Fruit fly (Drosophila melanogaster) whole organism, embryonic: Measurements from ENCODE around the gene Sgs5bis.
A peak's percentile ranks its signal among the peaks of the same experiment; 100 is the strongest.

Source experiments
- C15 ChIP-seq: fragments of 200-800 bp; sonication (Bioruptor generic); IDR thresholded peaks from 3 replicates; pipeline ENCODE4 v1.3.6; 2022; ENCODE audit warnings: missing biosample characterization, missing genetic modification characterization
- CG10209 ChIP-seq: fragments of 200-800 bp; sonication (Bioruptor generic); optimal IDR thresholded peaks from 3 replicates; lab custom pipeline; 2017; ENCODE audit warnings: missing biosample characterization, mild to moderate bottlenecking, missing genetic modification characterization, missing genetic modification reagents
- CG10959 ChIP-seq: fragments of 200-800 bp; sonication (Bioruptor generic); IDR thresholded peaks from 2 replicates; pipeline ENCODE4 v1.3.6; 2022; ENCODE audit warnings: missing biosample characterization, missing genetic modification characterization
- CG11247 ChIP-seq: fragments of 200-800 bp; sonication (Bioruptor generic); IDR thresholded peaks from 2 replicates; pipeline ENCODE4 v1.3.6; 2022; ENCODE audit warnings: missing biosample characterization, missing genetic modification characterization
- CG12104 ChIP-seq: fragments of 200-800 bp; sonication (Bioruptor generic); optimal IDR thresholded peaks from 3 replicates; lab custom pipeline; 2016; ENCODE audit warnings: missing biosample characterization, missing genetic modification characterization
- CG14667 ChIP-seq: fragments of 200-800 bp; sonication (Bioruptor generic); IDR thresholded peaks from 2 replicates; pipeline ENCODE4 v1.3.6; 2022; ENCODE audit warnings: missing biosample characterization, missing genetic modification characterization
- CG14710 ChIP-seq: fragments of 200-800 bp; sonication (Bioruptor generic); optimal IDR thresholded peaks from 3 replicates; lab custom pipeline; 2019; ENCODE audit warnings: missing biosample characterization, mild to moderate bottlenecking, missing genetic modification characterization, moderate library complexity
- CG15696 ChIP-seq: fragments of 200-800 bp; sonication (Bioruptor generic); optimal IDR thresholded peaks from 2 replicates; lab custom pipeline; 2019; ENCODE audit warnings: missing biosample characterization, mild to moderate bottlenecking, missing genetic modification characterization, moderate library complexity
- CG16815 ChIP-seq: fragments of 200-800 bp; sonication (Bioruptor generic); optimal IDR thresholded peaks from 3 replicates; lab custom pipeline; 2017; ENCODE audit warnings: missing biosample characterization, mild to moderate bottlenecking, missing genetic modification characterization
- CG16863 ChIP-seq: fragments of 200-800 bp; sonication (Bioruptor generic); optimal IDR thresholded peaks from 3 replicates; lab custom pipeline; 2016; ENCODE audit warnings: missing biosample characterization, missing genetic modification characterization
- CG17361 ChIP-seq: fragments of 200-800 bp; sonication (Bioruptor generic); IDR thresholded peaks from 3 replicates; pipeline ENCODE4 v1.3.6; 2022; ENCODE audit warnings: missing biosample characterization, missing genetic modification characterization
- CG17829 ChIP-seq: fragments of 200-800 bp; optimal IDR thresholded peaks from 2 replicates; lab custom pipeline; 2019; ENCODE audit warnings: missing biosample characterization, mild to moderate bottlenecking, missing genetic modification characterization, moderate library complexity
- CG18262 ChIP-seq: fragments of 200-800 bp; optimal IDR thresholded peaks from 3 replicates; lab custom pipeline; 2019; ENCODE audit warnings: missing biosample characterization, mild to moderate bottlenecking, missing genetic modification characterization, moderate library complexity
- CG18599 ChIP-seq: fragments of 200-800 bp; sonication (Bioruptor generic); optimal IDR thresholded peaks from 3 replicates; lab custom pipeline; 2017; ENCODE audit warnings: missing biosample characterization, missing genetic modification characterization, mild to moderate bottlenecking, moderate library complexity, missing genetic modification reagents
- CG18764 ChIP-seq: fragments of 200-800 bp; sonication (Bioruptor generic); optimal IDR thresholded peaks from 3 replicates; lab custom pipeline; 2016; ENCODE audit warnings: missing biosample characterization, missing genetic modification characterization
- CG2116 ChIP-seq: fragments of 200-800 bp; sonication (Bioruptor generic); optimal IDR thresholded peaks from 3 replicates; lab custom pipeline; 2018; ENCODE audit warnings: missing biosample characterization, mild to moderate bottlenecking, missing genetic modification characterization
- CG31365 ChIP-seq: fragments of 200-800 bp; sonication (Bioruptor generic); optimal IDR thresholded peaks from 2 replicates; lab custom pipeline; 2018; ENCODE audit warnings: missing biosample characterization, mild to moderate bottlenecking, missing genetic modification characterization
- CG31441 ChIP-seq: fragments of 200-800 bp; sonication (Bioruptor generic); IDR thresholded peaks from 2 replicates; pipeline ENCODE4 v1.3.6; 2022; ENCODE audit warnings: missing biosample characterization, missing genetic modification characterization
- CG5953 ChIP-seq: fragments of 200-800 bp; sonication (Bioruptor generic); IDR thresholded peaks from 2 replicates; pipeline ENCODE4 v1.3.6; 2022; ENCODE audit warnings: missing biosample characterization, missing genetic modification characterization
- CG6272 ChIP-seq: fragments of 200-800 bp; sonication (Bioruptor generic); IDR thresholded peaks from 2 replicates; pipeline ENCODE4 v1.3.6; 2022; ENCODE audit warnings: missing biosample characterization, missing genetic modification characterization
- CG6689 ChIP-seq: fragments of 200-800 bp; sonication (Bioruptor generic); IDR thresholded peaks from 2 replicates; pipeline ENCODE4 v1.3.6; 2022; ENCODE audit warnings: missing biosample characterization, missing genetic modification characterization
- CG9817 ChIP-seq: fragments of 200-800 bp; sonication (Bioruptor generic); optimal IDR thresholded peaks from 2 replicates; lab custom pipeline; 2018; ENCODE audit warnings: missing biosample characterization, mild to moderate bottlenecking, missing genetic modification characterization, moderate library complexity
- Doc2 ChIP-seq: fragments of 200-800 bp; sonication (Bioruptor generic); IDR thresholded peaks from 2 replicates; pipeline ENCODE4 v1.3.6; 2022; ENCODE audit warnings: missing biosample characterization, missing genetic modification characterization
- E2f2 ChIP-seq: fragments of 200-800 bp; sonication (Bioruptor generic); IDR thresholded peaks from 2 replicates; pipeline ENCODE4 v1.3.6; 2022; ENCODE audit warnings: missing biosample characterization, missing genetic modification characterization
- HLH4C ChIP-seq: fragments of 200-800 bp; sonication (Bioruptor generic); IDR thresholded peaks from 3 replicates; pipeline ENCODE4 v1.3.6; 2022; ENCODE audit warnings: missing biosample characterization, missing genetic modification characterization; ENCODE audit not compliant: partially characterized antibody
- Lhr ChIP-seq: fragments of 200-800 bp; sonication (Bioruptor generic); optimal IDR thresholded peaks from 3 replicates; lab custom pipeline; 2017; ENCODE audit warnings: mild to moderate bottlenecking, missing biosample characterization, missing genetic modification reagents, missing genetic modification characterization
- Mad ChIP-seq: fragments of 200-800 bp; sonication (Bioruptor generic); optimal IDR thresholded peaks from 2 replicates; lab custom pipeline; 2016; ENCODE audit warnings: missing biosample characterization, missing genetic modification characterization
- NC2α ChIP-seq: fragments of 200-800 bp; sonication (Bioruptor generic); optimal IDR thresholded peaks from 2 replicates; lab custom pipeline; 2016; ENCODE audit warnings: missing biosample characterization, missing genetic modification characterization
- Sry-δ ChIP-seq: fragments of 200-800 bp; sonication (Bioruptor generic); optimal IDR thresholded peaks from 2 replicates; lab custom pipeline; 2016; ENCODE audit warnings: missing biosample characterization, missing genetic modification characterization
- amos ChIP-seq: fragments of 200-800 bp; sonication (Bioruptor generic); IDR thresholded peaks from 2 replicates; pipeline ENCODE4 v1.3.6; 2022; ENCODE audit warnings: missing biosample characterization, missing genetic modification characterization; ENCODE audit not compliant: partially characterized antibody
- bab2 ChIP-seq: fragments of 200-800 bp; sonication (Bioruptor generic); optimal IDR thresholded peaks from 2 replicates; lab custom pipeline; 2016; ENCODE audit warnings: missing biosample characterization, missing genetic modification characterization
- chm ChIP-seq: fragments of 200-800 bp; sonication (Bioruptor generic); IDR thresholded peaks from 2 replicates; pipeline ENCODE4 v1.3.6; 2022; ENCODE audit warnings: missing biosample characterization, missing genetic modification characterization
- crol ChIP-seq: fragments of 200-800 bp; sonication (Bioruptor generic); IDR thresholded peaks from 2 replicates; pipeline ENCODE4 v1.3.6; 2022; ENCODE audit warnings: missing biosample characterization, missing genetic modification characterization
- dpn ChIP-seq, 2 experiments: fragments of 200-800 bp; sonication (Bioruptor generic); optimal IDR thresholded peaks; 3 replicates each; lab custom pipeline; 2016; ENCODE audit warnings: missing biosample characterization in 2 of 2, missing genetic modification characterization in 2 of 2
- en ChIP-seq: fragments of 200-800 bp; sonication (Bioruptor generic); optimal IDR thresholded peaks from 2 replicates; lab custom pipeline; 2016; ENCODE audit warnings: missing biosample characterization, missing genetic modification characterization
- gce ChIP-seq: fragments of 200-800 bp; sonication (Bioruptor generic); IDR thresholded peaks from 3 replicates; pipeline ENCODE4 v1.3.6; 2022; ENCODE audit warnings: missing biosample characterization, missing genetic modification characterization
- grau ChIP-seq: fragments of 200-800 bp; optimal IDR thresholded peaks from 3 replicates; lab custom pipeline; 2019; ENCODE audit warnings: missing biosample characterization, mild to moderate bottlenecking, missing genetic modification characterization, moderate library complexity
- gsb-n ChIP-seq: fragments of 200-800 bp; sonication (Bioruptor generic); optimal IDR thresholded peaks from 3 replicates; lab custom pipeline; 2018; ENCODE audit warnings: missing biosample characterization, mild to moderate bottlenecking, missing genetic modification characterization
- ind ChIP-seq: fragments of 200-800 bp; sonication (Bioruptor generic); optimal IDR thresholded peaks from 3 replicates; lab custom pipeline; 2016; ENCODE audit warnings: missing biosample characterization, missing genetic modification characterization
- jumu ChIP-seq: fragments of 200-800 bp; sonication (Bioruptor generic); optimal IDR thresholded peaks from 3 replicates; lab custom pipeline; 2016; ENCODE audit warnings: missing biosample characterization, missing genetic modification characterization
- nerfin-1 ChIP-seq: fragments of 200-800 bp; sonication (Bioruptor generic); optimal IDR thresholded peaks from 3 replicates; lab custom pipeline; 2019; ENCODE audit warnings: missing biosample characterization, mild to moderate bottlenecking, missing genetic modification characterization, moderate library complexity
- onecut ChIP-seq: fragments of 200-800 bp; sonication (Bioruptor generic); IDR thresholded peaks from 2 replicates; pipeline ENCODE4 v1.3.6; 2022; ENCODE audit warnings: missing biosample characterization, missing genetic modification characterization
- pan ChIP-seq, 4 experiments: fragments of >200 bp in 3 of 4; fragments of 200-800 bp in 1 of 4; sonication (Bioruptor generic) in 1 of 4; optimal IDR thresholded peaks in 3 of 4; IDR thresholded peaks in 1 of 4; 2 replicates each; pipeline versions ENCODE4 v1.3.6 to Lab custom; 2017 to 2022; ENCODE audit warnings: missing biosample characterization in 2 of 4, missing genetic modification characterization in 2 of 4, mixed read lengths in 1 of 4
- pho ChIP-seq: fragments of 200-800 bp; sonication (Bioruptor generic); optimal IDR thresholded peaks from 2 replicates; lab custom pipeline; 2016; ENCODE audit warnings: missing biosample characterization, missing genetic modification characterization
- pnt ChIP-seq: fragments of 200-800 bp; sonication (Bioruptor generic); optimal IDR thresholded peaks from 3 replicates; lab custom pipeline; 2016; ENCODE audit warnings: missing biosample characterization, missing genetic modification characterization
- pros ChIP-seq: fragments of 200-800 bp; sonication (Bioruptor generic); optimal IDR thresholded peaks from 3 replicates; lab custom pipeline; 2019; ENCODE audit warnings: missing biosample characterization, mild to moderate bottlenecking, missing genetic modification characterization, moderate library complexity
- pum ChIP-seq: fragments of 200-800 bp; sonication (Bioruptor generic); optimal IDR thresholded peaks from 2 replicates; lab custom pipeline; 2016; ENCODE audit warnings: missing biosample characterization, missing genetic modification characterization
- ssp ChIP-seq: fragments of 200-800 bp; sonication (Bioruptor generic); IDR thresholded peaks from 2 replicates; pipeline ENCODE4 v1.3.6; 2022; ENCODE audit warnings: missing biosample characterization, missing genetic modification characterization
- sug ChIP-seq: fragments of 200-800 bp; optimal IDR thresholded peaks from 2 replicates; lab custom pipeline; 2019; ENCODE audit warnings: missing biosample characterization, mild to moderate bottlenecking, missing genetic modification characterization, moderate library complexity
- tap ChIP-seq: fragments of 200-800 bp; optimal IDR thresholded peaks from 3 replicates; lab custom pipeline; 2019; ENCODE audit warnings: missing biosample characterization, mild to moderate bottlenecking, missing genetic modification characterization, moderate library complexity

Gene Sgs5bis

dm6 chr3R:17550827-17551468, 43.2 kb upstream of the Sgs5bis start (continued):
- peak; percentile 14 for TF ChIP-seq CG9817 (tag; lab: Kevin White, UChicago)
- no peak for TF ChIP-seq Doc2
- peak; percentile 41; the same call in 1 of the 2 replicates for TF ChIP-seq CG6689 (GFP tag; lab: Robert Waterston, UW)
- TF ChIP-seq pros = peak; percentile 90
- peak; percentile 45 for TF ChIP-seq nerfin-1 (tag; lab: Kevin White, UChicago)
- peak; percentile 57 for TF ChIP-seq bab2 (GFP tag; lab: Kevin White, UChicago)
- peak; percentile 61 for TF ChIP-seq CG17361 (GFP tag; lab: Robert Waterston, UW)
- TF ChIP-seq Lhr = peak; percentile 49
- peak; percentile 38; the same call in 1 of the 2 replicates for TF ChIP-seq onecut
- TF ChIP-seq pum (GFP tag; lab: Kevin White, UChicago) = peak; percentile 33
- peak; percentile 30 for TF ChIP-seq tap (tag; lab: Kevin White, UChicago)
- TF ChIP-seq CG15696 (tag; lab: Kevin White, UChicago) = peak; percentile 58
- peak; percentile 40 for TF ChIP-seq CG16863
- peak; percentile 42 for TF ChIP-seq CG10209
- no peak for TF ChIP-seq CG11247 (GFP tag; lab: Robert Waterston, UW)
- TF ChIP-seq pho (GFP tag; lab: Kevin White, UChicago) = no peak
- no peak for TF ChIP-seq CG12104 (GFP tag; lab: Kevin White, UChicago)
- no peak for TF ChIP-seq CG6272
- peak; percentile 63 for TF ChIP-seq CG18262 (tag; lab: Kevin White, UChicago)
- no peak for TF ChIP-seq C15 (GFP tag; lab: Robert Waterston, UW)
- TF ChIP-seq CG31441 (GFP tag; lab: Robert Waterston, UW) = peak; percentile 55
- peak; percentile 7 for TF ChIP-seq jumu
- TF ChIP-seq amos (GFP tag; lab: Robert Waterston, UW) = no peak
- peak; percentile 5 for TF ChIP-seq CG31365
- TF ChIP-seq grau = peak; percentile 53
- peak; percentile 8 for TF ChIP-seq NC2α (GFP tag; lab: Kevin White, UChicago)
- peak; percentile 63 for TF ChIP-seq CG17829 (tag; lab: Kevin White, UChicago)
- peak; percentile 25 to 44 for TF ChIP-seq dpn (GFP tag; optimal IDR thresholded peaks at IDR 0.05; lab: Kevin White, UChicago)
- no peak for TF ChIP-seq HLH4C
- TF ChIP-seq E2f2 (GFP tag; lab: Robert Waterston, UW) = no peak
- peak; percentile 8 for TF ChIP-seq en (GFP tag; lab: Kevin White, UChicago)
- TF ChIP-seq CG18599 (GFP tag; lab: Kevin White, UChicago) = peak; percentile 53
- TF ChIP-seq crol (GFP tag; lab: Robert Waterston, UW) = peak; percentile 73
- TF ChIP-seq Sry-δ (GFP tag; lab: Kevin White, UChicago) = no peak
- TF ChIP-seq CG18764 = no peak
- no peak for TF ChIP-seq pan (optimal IDR thresholded peaks at IDR 0.05; lab: Kevin White, UChicago)
- TF ChIP-seq pan (GFP tag; optimal IDR thresholded peaks at IDR 0.05 in 1 of 2, IDR thresholded peaks at IDR 0.05 in 1 of 2) = peak in 1 of 2 experiments; percentile 17
- no peak for TF ChIP-seq ssp (GFP tag; lab: Robert Waterston, UW)
- 0 out of 2 replicates have a peak, but pooled peaks have one; percentile 13 for TF ChIP-seq chm (GFP tag; lab: Robert Waterston, UW)
- TF ChIP-seq CG5953 (GFP tag; lab: Robert Waterston, UW) = 0 out of 2 replicates have a peak, but pooled peaks have one; percentile 18
- peak; percentile 21 for TF ChIP-seq ind (GFP tag; lab: Kevin White, UChicago)
- peak; percentile 52 for TF ChIP-seq gsb-n (tag; lab: Kevin White, UChicago)
- TF ChIP-seq CG2116 (GFP tag; lab: Kevin White, UChicago) = peak; percentile 20
- TF ChIP-seq CG14667 (GFP tag; lab: Robert Waterston, UW) = 0 out of 2 replicates have a peak, but pooled peaks have one; percentile 26
- peak; percentile 51 for TF ChIP-seq CG16815 (GFP tag; lab: Kevin White, UChicago)
- no peak for TF ChIP-seq sug (tag; lab: Kevin White, UChicago)
- peak; percentile 49 for TF ChIP-seq pnt (GFP tag; lab: Kevin White, UChicago)
- peak; percentile 69 for TF ChIP-seq CG14710 (tag; lab: Kevin White, UChicago)
- peak; percentile 58 for TF ChIP-seq CG10959 (GFP tag; lab: Robert Waterston, UW)
- no peak for TF ChIP-seq gce (GFP tag; lab: Robert Waterston, UW)
- no peak for TF ChIP-seq Mad
